Worm (Caenorhabditis elegans) whole organism, early embryonic: Measurements from ENCODE around the gene pad-2.

Experiments used
- B0310.2 ChIP-seq: sonication (generic microtip); optimal IDR thresholded peaks from 2 replicates; lab custom pipeline; 2016; ENCODE audit warnings: mild to moderate bottlenecking, missing genetic modification characterization, missing compliant biosample characterization
- F13C5.2 ChIP-seq: sonication (generic microtip); optimal IDR thresholded peaks from 2 replicates; lab custom pipeline; 2017; ENCODE audit warnings: mild to moderate bottlenecking, missing genetic modification characterization, inconsistent platforms, missing compliant biosample characterization
- aly-1 ChIP-seq: sonication (generic microtip); optimal IDR thresholded peaks from 2 replicates; lab custom pipeline; 2016; ENCODE audit warnings: missing genetic modification characterization, missing compliant biosample characterization
- ama-1 ChIP-seq: fragments of 150-350 bp; optimal IDR thresholded peaks from 2 replicates; lab custom pipeline; 2014
- ceh-13 ChIP-seq: fragments of 200-800 bp; sonication (Bioruptor generic); optimal IDR thresholded peaks from 2 replicates; lab custom pipeline; 2018; ENCODE audit warnings: mild to moderate bottlenecking, missing genetic modification characterization, missing compliant biosample characterization
- ceh-36 ChIP-seq: sonication (generic microtip); optimal IDR thresholded peaks from 2 replicates; lab custom pipeline; 2016; ENCODE audit warnings: missing genetic modification characterization, inconsistent platforms, missing compliant biosample characterization
- ets-7 ChIP-seq: sonication (generic microtip); optimal IDR thresholded peaks from 2 replicates; lab custom pipeline; 2016; ENCODE audit warnings: missing genotype, missing genetic modification characterization, missing compliant biosample characterization
- flt-1 ChIP-seq: fragments of 200-800 bp; sonication (Bioruptor generic); IDR thresholded peaks from 2 replicates; pipeline ENCODE4 v1.3.6; 2022; ENCODE audit warnings: missing genetic modification characterization, missing compliant biosample characterization
- hmbx-1 ChIP-seq: sonication (generic microtip); optimal IDR thresholded peaks from 2 replicates; lab custom pipeline; 2016; ENCODE audit warnings: mild to moderate bottlenecking, missing genetic modification characterization, missing compliant biosample characterization
- hmg-4 ChIP-seq: fragments of 200-800 bp; sonication (Bioruptor generic); optimal IDR thresholded peaks from 2 replicates; lab custom pipeline; 2018; ENCODE audit warnings: mild to moderate bottlenecking, missing genetic modification characterization, missing compliant biosample characterization
- hnd-1 ChIP-seq: sonication (generic microtip); optimal IDR thresholded peaks from 2 replicates; lab custom pipeline; 2016; ENCODE audit warnings: missing genetic modification characterization, missing compliant biosample characterization
- pes-1 ChIP-seq: fragments of 200-800 bp; sonication (Bioruptor generic); IDR thresholded peaks from 2 replicates; pipeline ENCODE4 v1.3.6; 2022; ENCODE audit warnings: missing genetic modification reagents, missing genetic modification characterization, missing compliant biosample characterization
- scrt-1 ChIP-seq: fragments of 200-800 bp; sonication (Bioruptor generic); IDR thresholded peaks from 2 replicates; pipeline ENCODE4 v1.3.6; 2022; ENCODE audit warnings: missing genetic modification characterization, missing compliant biosample characterization
- sea-1 ChIP-seq: fragments of 200-800 bp; sonication (Bioruptor generic); conservative IDR thresholded peaks from 2 replicates; pipeline ENCODE4 v1.3.6; 2022; ENCODE audit warnings: missing genetic modification characterization, missing compliant biosample characterization
- tbx-11 ChIP-seq: fragments of 200-800 bp; sonication (Bioruptor generic); IDR thresholded peaks from 2 replicates; pipeline ENCODE4 v1.3.6; 2022; ENCODE audit warnings: missing genetic modification characterization, missing compliant biosample characterization
- tbx-37 ChIP-seq: fragments of 200-800 bp; sonication (Bioruptor generic); conservative IDR thresholded peaks from 2 replicates; pipeline ENCODE4 v1.3.6; 2022; ENCODE audit warnings: missing genetic modification reagents, missing genetic modification characterization, missing compliant biosample characterization
- tra-4 ChIP-seq: sonication (generic microtip); optimal IDR thresholded peaks from 2 replicates; lab custom pipeline; 2017; ENCODE audit warnings: missing genetic modification characterization, missing compliant biosample characterization

The pad-2 gene

ce11 chrIII:10318062-10318609 is 39.2 kb downstream of the pad-2 start, which contains the start of the genes unc-50 and ostf-4:
Gene unc-50 (minus strand): TSS chrIII:10318162.
Gene ostf-4 (minus strand): TSS chrIII:10318559.
- TF ChIP-seq pes-1 (GFP tag; lab: Robert Waterston, UW) (no peak), aly-1 (tag; lab: Kevin White, UChicago) (no peak)

DNA sequence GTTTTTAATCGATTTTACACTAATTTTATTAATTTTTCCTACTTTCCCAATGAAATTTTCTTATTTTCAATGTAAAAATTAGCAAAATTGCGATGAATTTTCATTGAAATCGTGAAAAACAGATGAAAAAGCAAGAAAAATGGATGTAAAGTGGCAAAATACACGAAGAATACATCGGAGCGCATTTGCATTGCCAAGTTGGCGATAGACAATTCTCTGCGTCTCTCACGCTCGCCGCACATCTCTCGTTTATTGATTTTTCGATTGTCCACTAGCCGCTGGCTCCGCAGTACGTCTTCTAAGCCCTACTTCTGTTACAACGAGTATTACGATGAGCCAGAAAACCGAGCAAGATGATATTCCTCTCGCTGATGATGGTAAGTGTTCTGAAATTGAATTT is 39.8 kb downstream of the pad-2 start, which contains the start of gene unc-69:
Gene unc-69 (plus strand): TSS at position 185 of the 400 bp plus-strand sequence.
- TF ChIP-seq aly-1 (tag; lab: Kevin White, UChicago): no peak
- TF ChIP-seq pes-1 (GFP tag; lab: Robert Waterston, UW): no peak
- TF ChIP-seq ets-7: no peak
- no peak for TF ChIP-seq ceh-36
- TF ChIP-seq scrt-1: no peak
- TF ChIP-seq hmg-4: no peak
- TF ChIP-seq hnd-1 (tag; lab: Kevin White, UChicago): no peak
- TF ChIP-seq flt-1 (GFP tag; lab: Robert Waterston, UW): no peak
- TF ChIP-seq ama-1 (lab: Kevin White, UChicago): no peak
- no peak for TF ChIP-seq sea-1
- TF ChIP-seq tbx-11 (GFP tag; lab: Robert Waterston, UW): no peak
- no peak for TF ChIP-seq B0310.2 (tag; lab: Kevin White, UChicago)
- no peak for TF ChIP-seq F13C5.2 (tag; lab: Kevin White, UChicago)
- TF ChIP-seq hmbx-1 (tag; lab: Kevin White, UChicago): no peak

DNA sequence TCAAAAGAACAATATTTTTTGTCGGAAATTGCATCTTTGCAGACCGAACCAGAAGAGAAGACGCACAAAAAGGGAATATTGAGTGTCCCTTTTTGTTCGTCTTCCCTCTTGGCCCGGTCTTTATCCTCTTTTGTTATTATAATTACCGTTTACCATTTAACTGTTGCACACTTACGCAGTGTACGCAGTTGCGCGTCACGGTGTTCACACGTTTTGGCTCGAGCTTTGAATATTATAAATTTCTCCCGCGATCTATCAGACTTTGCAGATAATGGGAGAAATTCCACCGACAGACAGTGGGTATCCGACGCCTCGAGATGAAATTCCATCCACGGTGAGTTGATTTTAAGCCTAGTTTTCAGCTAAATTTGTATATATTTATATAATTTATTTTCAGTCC is 41.9 kb downstream of the pad-2 start, which contains the start of gene sas-7:
Gene sas-7 (plus strand): TSS at position 232 of the 400 bp plus-strand sequence.
- no peak for TF ChIP-seq aly-1 (tag; lab: Kevin White, UChicago)
- no peak for TF ChIP-seq sea-1
- TF ChIP-seq pes-1 (GFP tag; lab: Robert Waterston, UW): no peak
- TF ChIP-seq ceh-13: no peak
- TF ChIP-seq ets-7: no peak
- no peak for TF ChIP-seq flt-1 (GFP tag; lab: Robert Waterston, UW)
- TF ChIP-seq tbx-11 (GFP tag; lab: Robert Waterston, UW): no peak
- TF ChIP-seq tbx-37: no peak
- no peak for TF ChIP-seq F13C5.2 (tag; lab: Kevin White, UChicago)
- TF ChIP-seq tra-4: no peak
- no peak for TF ChIP-seq B0310.2 (tag; lab: Kevin White, UChicago)
- no peak for TF ChIP-seq hmbx-1 (tag; lab: Kevin White, UChicago)
- TF ChIP-seq scrt-1: no peak
- no peak for TF ChIP-seq hmg-4
- TF ChIP-seq hnd-1 (tag; lab: Kevin White, UChicago): no peak
- TF ChIP-seq ceh-36: no peak
- TF ChIP-seq ama-1 (lab: Kevin White, UChicago): no peak

DNA sequence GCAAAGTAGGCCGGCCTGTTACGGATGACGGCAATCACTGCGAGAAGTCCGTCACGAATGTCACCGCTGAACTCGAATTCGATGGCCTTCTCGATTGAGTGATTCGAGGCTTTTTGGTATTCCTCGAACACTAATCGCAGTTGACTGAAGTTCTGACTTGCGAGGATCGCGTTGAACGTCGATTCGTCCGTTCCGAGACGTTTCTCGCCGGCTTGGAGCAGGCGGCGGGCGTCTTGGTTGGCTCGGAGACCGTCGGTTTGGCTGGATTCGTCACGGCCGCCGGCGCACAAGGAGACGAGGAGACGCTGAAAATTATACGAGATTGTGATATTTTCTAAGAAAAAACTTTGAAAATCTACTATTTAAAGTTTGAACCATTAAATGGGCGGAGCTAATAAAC is 47.4 kb downstream of the pad-2 start:
- TF ChIP-seq ets-7: no peak
- TF ChIP-seq aly-1 (tag; lab: Kevin White, UChicago): no peak
- TF ChIP-seq ama-1 (lab: Kevin White, UChicago): no peak
- TF ChIP-seq hmbx-1 (tag; lab: Kevin White, UChicago): no peak
- TF ChIP-seq hmg-4: no peak
- TF ChIP-seq pes-1 (GFP tag; lab: Robert Waterston, UW): no peak
- TF ChIP-seq ceh-13: no peak
- TF ChIP-seq hnd-1 (tag; lab: Kevin White, UChicago): no peak
- no peak for TF ChIP-seq tra-4
- TF ChIP-seq F13C5.2 (tag; lab: Kevin White, UChicago): no peak
- TF ChIP-seq ceh-36: no peak
- no peak for TF ChIP-seq scrt-1
- TF ChIP-seq flt-1 (GFP tag; lab: Robert Waterston, UW): no peak
- no peak for TF ChIP-seq tbx-11 (GFP tag; lab: Robert Waterston, UW)

ce11 chrIII:10328565-10329541 is 49.9 kb downstream of the pad-2 start:
- TF ChIP-seq scrt-1 (0 out of 2 replicates have a peak, but pooled peaks have one; percentile 15), ceh-36 (no peak), ama-1 (lab: Kevin White, UChicago) (no peak), ceh-13 (no peak), sea-1 (no peak), ets-7 (no peak), tra-4 (no peak), hnd-1 (tag; lab: Kevin White, UChicago) (no peak)

- TF ChIP-seq ceh-36 (no peak), sea-1 (no peak), scrt-1 (no peak), F13C5.2 (tag; lab: Kevin White, UChicago) (no peak), ceh-13 (no peak), aly-1 (tag; lab: Kevin White, UChicago) (no peak), tbx-11 (GFP tag; lab: Robert Waterston, UW) (no peak), flt-1 (GFP tag; lab: Robert Waterston, UW) (no peak), B0310.2 (tag; lab: Kevin White, UChicago) (no peak), hmbx-1 (tag; lab: Kevin White, UChicago) (no peak), pes-1 (GFP tag; lab: Robert Waterston, UW) (no peak), ets-7 (no peak), tra-4 (no peak), tbx-37 (no peak), hnd-1 (tag; lab: Kevin White, UChicago) (no peak), hmg-4 (no peak), ama-1 (lab: Kevin White, UChicago) (no peak)
Measured at ce11 chrIII:10329811-10330210, 50.9 kb downstream of the pad-2 start.

- TF ChIP-seq ceh-13 (no peak), B0310.2 (tag; lab: Kevin White, UChicago) (no peak), ets-7 (no peak), flt-1 (GFP tag; lab: Robert Waterston, UW) (no peak), hnd-1 (tag; lab: Kevin White, UChicago) (no peak), hmbx-1 (tag; lab: Kevin White, UChicago) (no peak), ceh-36 (no peak), tra-4 (no peak)
Measured at ce11 chrIII:10330372-10331062, 51.6 kb downstream of the pad-2 start, which contains the start of gene nex-2. Gene nex-2 (minus strand): TSS chrIII:10330422.
